Worm (Caenorhabditis elegans): ENCODE data around the gene parn-2.

- TF ChIP-seq pha-4 (tag; optimal IDR thresholded peaks at IDR 0.05) (no peak), snpc-4 (tag; optimal IDR thresholded peaks at IDR 0.05) (no peak), unc-62 (GFP tag; optimal IDR thresholded peaks at IDR 0.05) (no peak), nhr-12 (tag; optimal IDR thresholded peaks at IDR 0.05) (no peak), nhr-28 (tag; optimal IDR thresholded peaks at IDR 0.05) (no peak), lsy-2 (tag; optimal IDR thresholded peaks at IDR 0.05) (no peak), ceh-43 (GFP tag; optimal IDR thresholded peaks at IDR 0.05) (no peak), nhr-237 (tag; optimal IDR thresholded peaks at IDR 0.05) (no peak)
Observed at ce11 chrII:12255545-12256233, 739 bp downstream of the parn-2 start.
